Worm (Caenorhabditis elegans): ENCODE measurements around the gene F47B10.9.

DNA sequence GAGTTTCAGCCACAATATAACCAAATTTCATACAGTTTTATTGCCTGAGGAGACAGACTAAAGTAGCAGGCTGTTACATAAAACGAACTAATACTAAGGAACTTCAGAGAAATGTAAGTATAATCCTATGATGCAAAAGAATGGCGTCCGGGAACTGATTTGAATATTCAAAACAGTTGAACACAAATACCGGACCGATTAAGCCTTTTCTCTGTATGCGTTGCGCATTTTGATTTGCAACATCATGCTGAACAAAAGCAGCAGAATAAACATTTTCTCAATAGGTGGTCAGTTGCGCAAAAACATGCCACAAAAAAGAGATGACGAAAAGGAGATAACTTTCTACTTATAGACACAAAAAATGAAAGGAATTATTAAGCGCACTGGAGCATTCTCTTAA lies 10.2 kb upstream of the F47B10.9 start:
- TF ChIP-seq ama-1 (optimal IDR thresholded peaks at IDR 0.05) (no peak), ama-1 (GFP tag; optimal IDR thresholded peaks at IDR 0.05) (no peak), hlh-12 (tag; optimal IDR thresholded peaks at IDR 0.05) (no peak), lsy-27 (tag; optimal IDR thresholded peaks at IDR 0.05; ENCODE audit: borderline replicate concordance, insufficient read depth) (no peak), lir-1 (GFP tag; conservative IDR thresholded peaks at IDR 0.05) (no peak), efl-1 (GFP tag; optimal IDR thresholded peaks at IDR 0.05) (no peak), tlf-1 (GFP tag; optimal IDR thresholded peaks at IDR 0.05) (no peak), madf-3 (GFP tag; IDR thresholded peaks at IDR 0.05) (no peak)
